Worm (Caenorhabditis elegans) whole organism, young adult: ENCODE measurements around the gene K08F11.1.

Experiments used
- B0035.1 ChIP-seq: sonication (generic microtip); optimal IDR thresholded peaks from 2 replicates; lab custom pipeline; 2016; ENCODE audit warnings: missing genetic modification characterization, mild to moderate bottlenecking, missing compliant biosample characterization, missing genotype, missing genetic modification reagents
- D2030.7 ChIP-seq: fragments of 200-800 bp; sonication (Bioruptor generic); IDR thresholded peaks from 2 replicates; pipeline ENCODE4 v1.3.6; 2022; ENCODE audit warnings: missing genetic modification reagents, missing genetic modification characterization, missing compliant biosample characterization
- F10E7.11 ChIP-seq: sonication (generic microtip); optimal IDR thresholded peaks from 2 replicates; lab custom pipeline; 2017; ENCODE audit warnings: mild to moderate bottlenecking, missing genetic modification characterization, moderate library complexity, missing compliant biosample characterization
- F22D6.2 ChIP-seq: sonication (generic microtip); optimal IDR thresholded peaks from 2 replicates; lab custom pipeline; 2016; ENCODE audit warnings: mild to moderate bottlenecking, missing genetic modification characterization, missing compliant biosample characterization
- K11D2.4 ChIP-seq: fragments of 200-800 bp; sonication (Bioruptor generic); IDR thresholded peaks from 2 replicates; pipeline ENCODE4 v1.3.6; 2022; ENCODE audit warnings: missing genetic modification reagents, missing genetic modification characterization, missing compliant biosample characterization
- Y53G8AR.9 ChIP-seq: fragments of 200-800 bp; sonication (Bioruptor generic); conservative IDR thresholded peaks from 2 replicates; pipeline ENCODE4 v1.3.6; 2022; ENCODE audit warnings: missing genetic modification reagents, missing genetic modification characterization, missing compliant biosample characterization
- Y56A3A.18 ChIP-seq: fragments of 200-800 bp; sonication (Bioruptor generic); IDR thresholded peaks from 2 replicates; pipeline ENCODE4 v1.3.6; 2022; ENCODE audit warnings: missing genetic modification reagents, missing genetic modification characterization, missing compliant biosample characterization
- aptf-3 ChIP-seq: fragments of 200-800 bp; sonication (Bioruptor generic); IDR thresholded peaks from 2 replicates; pipeline ENCODE4 v1.3.6; 2022; ENCODE audit warnings: missing genetic modification characterization, missing compliant biosample characterization
- bed-2 ChIP-seq: fragments of 200-800 bp; sonication (Bioruptor generic); IDR thresholded peaks from 2 replicates; pipeline ENCODE4 v1.3.6; 2022; ENCODE audit warnings: missing genetic modification reagents, missing genetic modification characterization, missing compliant biosample characterization
- ccch-3 ChIP-seq: fragments of 200-800 bp; sonication (Bioruptor generic); optimal IDR thresholded peaks from 2 replicates; lab custom pipeline; 2018; ENCODE audit warnings: mild to moderate bottlenecking, missing genetic modification characterization, missing compliant biosample characterization
- cebp-1 ChIP-seq, 2 experiments: fragments of 200-800 bp in 1 of 2; sonication (Bioruptor generic) in 1 of 2; sonication (generic microtip) in 1 of 2; IDR thresholded peaks in 1 of 2; optimal IDR thresholded peaks in 1 of 2; 2 replicates each; pipeline versions ENCODE4 v1.3.6 to Lab custom; 2017 to 2022; ENCODE audit warnings: missing compliant biosample characterization in 2 of 2, missing genetic modification characterization in 2 of 2, mild to moderate bottlenecking in 1 of 2, missing genetic modification reagents in 1 of 2, moderate library complexity in 1 of 2
- die-1 ChIP-seq: sonication (generic microtip); optimal IDR thresholded peaks from 2 replicates; lab custom pipeline; 2016; ENCODE audit warnings: missing genotype, mild to moderate bottlenecking, missing genetic modification characterization, missing compliant biosample characterization
- dox-1 ChIP-seq: fragments of 200-800 bp; sonication (Bioruptor generic); IDR thresholded peaks from 2 replicates; pipeline ENCODE4 v1.3.6; 2022; ENCODE audit warnings: missing genetic modification reagents, missing genetic modification characterization, missing compliant biosample characterization
- dpff-1 ChIP-seq: sonication (generic microtip); optimal IDR thresholded peaks from 2 replicates; lab custom pipeline; 2017; ENCODE audit warnings: mild to moderate bottlenecking, missing genetic modification characterization, missing compliant biosample characterization
- efl-1 ChIP-seq: fragments of 150-350 bp; optimal IDR thresholded peaks from 2 replicates; lab custom pipeline; 2014; ENCODE audit warnings: missing biosample characterization, missing genetic modification reagents, missing genetic modification characterization
- gei-17 ChIP-seq: fragments of 200-800 bp; sonication (Bioruptor generic); optimal IDR thresholded peaks from 2 replicates; lab custom pipeline; 2018; ENCODE audit warnings: mild to moderate bottlenecking, missing genetic modification characterization, missing compliant biosample characterization
- him-1 ChIP-seq: sonication (generic microtip); optimal IDR thresholded peaks from 2 replicates; lab custom pipeline; 2016; ENCODE audit warnings: missing genotype, missing genetic modification reagents, missing genetic modification characterization, missing compliant biosample characterization
- hmg-1.2 ChIP-seq: fragments of 200-800 bp; sonication (Bioruptor generic); IDR thresholded peaks from 2 replicates; pipeline ENCODE4 v1.3.6; 2022; ENCODE audit warnings: missing genetic modification reagents, missing genetic modification characterization, missing compliant biosample characterization
- hmg-20 ChIP-seq: fragments of 200-800 bp; sonication (Bioruptor generic); IDR thresholded peaks from 2 replicates; pipeline ENCODE4 v1.3.6; 2022; ENCODE audit warnings: missing genetic modification reagents, missing genetic modification characterization, missing compliant biosample characterization
- let-526 ChIP-seq: fragments of 200-800 bp; sonication (Bioruptor generic); IDR thresholded peaks from 2 replicates; pipeline ENCODE4 v1.3.6; 2022; ENCODE audit warnings: missing genetic modification reagents, missing genetic modification characterization, missing compliant biosample characterization
- lin-26 ChIP-seq: fragments of 200-800 bp; sonication (Bioruptor generic); IDR thresholded peaks from 2 replicates; pipeline ENCODE4 v1.3.6; 2022; ENCODE audit warnings: missing genetic modification reagents, missing genetic modification characterization, missing compliant biosample characterization
- lin-35 ChIP-seq, 3 experiments: fragments of 150-350 bp in 2 of 3; sonication (generic microtip) in 1 of 3; optimal IDR thresholded peaks; 2 replicates each; lab custom pipeline; 2014 to 2018; ENCODE audit warnings: missing biosample characterization in 3 of 3, missing genetic modification characterization in 3 of 3, missing genetic modification reagents in 3 of 3
- lin-54 ChIP-seq: fragments of 200-800 bp; sonication (Bioruptor generic); optimal IDR thresholded peaks from 2 replicates; lab custom pipeline; 2018; ENCODE audit warnings: mild to moderate bottlenecking, missing genetic modification characterization, missing compliant biosample characterization
- mcd-1 ChIP-seq: fragments of 200-800 bp; sonication (Bioruptor generic); IDR thresholded peaks from 2 replicates; pipeline ENCODE4 v1.3.6; 2022; ENCODE audit warnings: missing genetic modification reagents, missing genetic modification characterization, missing compliant biosample characterization
- mxl-1 ChIP-seq: sonication (generic microtip); optimal IDR thresholded peaks from 2 replicates; lab custom pipeline; 2016; ENCODE audit warnings: missing genetic modification characterization, missing compliant biosample characterization
- nfya-1 ChIP-seq: sonication (generic microtip); optimal IDR thresholded peaks from 2 replicates; lab custom pipeline; 2017; ENCODE audit warnings: antibody characterized with exemption, missing compliant biosample characterization, missing genetic modification characterization, borderline replicate concordance; ENCODE audit not compliant: insufficient read depth
- nfya-2 ChIP-seq: fragments of 200-800 bp; sonication (Bioruptor generic); IDR thresholded peaks from 2 replicates; pipeline ENCODE4 v1.3.6; 2022; ENCODE audit warnings: missing genetic modification reagents, missing genetic modification characterization, missing compliant biosample characterization
- nhr-120 ChIP-seq: fragments of 200-800 bp; sonication (Bioruptor generic); IDR thresholded peaks from 2 replicates; pipeline ENCODE4 v1.3.6; 2022; ENCODE audit warnings: missing genetic modification characterization, missing compliant biosample characterization
- nhr-179 ChIP-seq: sonication (generic microtip); optimal IDR thresholded peaks from 2 replicates; lab custom pipeline; 2016; ENCODE audit warnings: mild to moderate bottlenecking, missing genetic modification characterization, missing compliant biosample characterization
- nhr-27 ChIP-seq: fragments of 200-800 bp; sonication (Bioruptor generic); optimal IDR thresholded peaks from 2 replicates; lab custom pipeline; 2018; ENCODE audit warnings: mild to moderate bottlenecking, missing genetic modification characterization, moderate library complexity, missing compliant biosample characterization
- nhr-80 ChIP-seq: sonication (generic microtip); optimal IDR thresholded peaks from 2 replicates; lab custom pipeline; 2016; ENCODE audit warnings: missing genetic modification characterization, missing compliant biosample characterization
- nhr-90 ChIP-seq: sonication (generic microtip); optimal IDR thresholded peaks from 2 replicates; lab custom pipeline; 2016; ENCODE audit warnings: missing genotype, mild to moderate bottlenecking, missing genetic modification characterization, missing compliant biosample characterization
- pbrm-1 ChIP-seq: fragments of 200-800 bp; sonication (Bioruptor generic); IDR thresholded peaks from 2 replicates; pipeline ENCODE4 v1.3.6; 2022; ENCODE audit warnings: missing genetic modification reagents, missing genetic modification characterization, missing compliant biosample characterization
- rcor-1 ChIP-seq: fragments of 200-800 bp; sonication (Bioruptor generic); IDR thresholded peaks from 2 replicates; pipeline ENCODE4 v1.3.6; 2022; ENCODE audit warnings: missing genetic modification reagents, missing genetic modification characterization, missing compliant biosample characterization
- snpc-4 ChIP-seq, 5 experiments: fragments of 150-350 bp in 1 of 5; sonication (generic microtip) in 4 of 5; optimal IDR thresholded peaks; 2 replicates each; lab custom pipeline; 2014 to 2018; ENCODE audit warnings: missing genetic modification characterization in 5 of 5, missing biosample characterization in 3 of 5, antibody characterized with exemption in 2 of 5, mild to moderate bottlenecking in 2 of 5, missing compliant biosample characterization in 2 of 5, missing genotype in 2 of 5, moderate library complexity in 2 of 5, missing genetic modification reagents in 1 of 5
- tbp1 ChIP-seq: fragments of 200-800 bp; sonication (Bioruptor generic); optimal IDR thresholded peaks from 2 replicates; lab custom pipeline; 2018; ENCODE audit warnings: mild to moderate bottlenecking, missing genetic modification characterization, missing compliant biosample characterization
- tlf-1 ChIP-seq: fragments of 200-800 bp; sonication (Bioruptor generic); optimal IDR thresholded peaks from 2 replicates; lab custom pipeline; 2018; ENCODE audit warnings: mild to moderate bottlenecking, missing genetic modification characterization, missing compliant biosample characterization
- unc-62 ChIP-seq: fragments of 150-350 bp; optimal IDR thresholded peaks from 2 replicates; lab custom pipeline; 2014; ENCODE audit warnings: missing biosample characterization, missing genetic modification reagents, missing genetic modification characterization
- xnd-1 ChIP-seq: sonication (generic microtip); optimal IDR thresholded peaks from 2 replicates; lab custom pipeline; 2016; ENCODE audit warnings: missing genotype, missing genetic modification reagents, missing genetic modification characterization, missing compliant biosample characterization
- ztf-18 ChIP-seq: sonication (generic microtip); optimal IDR thresholded peaks from 2 replicates; lab custom pipeline; 2016; ENCODE audit warnings: missing genotype, mild to moderate bottlenecking, missing genetic modification characterization, missing compliant biosample characterization
- ztf-22 ChIP-seq: fragments of 200-800 bp; sonication (Bioruptor generic); optimal IDR thresholded peaks from 2 replicates; lab custom pipeline; 2018; ENCODE audit warnings: mild to moderate bottlenecking, missing genetic modification characterization, moderate library complexity, missing compliant biosample characterization
- ztf-26 ChIP-seq: sonication (generic microtip); optimal IDR thresholded peaks from 2 replicates; lab custom pipeline; 2017; ENCODE audit warnings: missing genetic modification characterization, missing compliant biosample characterization
- ztf-28 ChIP-seq: fragments of 200-800 bp; sonication (Bioruptor generic); IDR thresholded peaks from 2 replicates; pipeline ENCODE4 v1.3.6; 2022; ENCODE audit warnings: missing genetic modification reagents, missing genetic modification characterization, missing compliant biosample characterization
- ztf-6 ChIP-seq: fragments of 200-800 bp; sonication (Bioruptor generic); IDR thresholded peaks from 2 replicates; pipeline ENCODE4 v1.3.6; 2022; ENCODE audit warnings: missing genetic modification reagents, missing genetic modification characterization, missing compliant biosample characterization

K08F11.1 gene

ce11 chrIV:4692463-4692862 lies 32.2 kb upstream of the K08F11.1 start, which contains the start of gene spe-51:
Gene spe-51 (plus strand): TSS chrIV:4692763.
- TF ChIP-seq ztf-18 (tag; lab: Kevin White, UChicago) (no peak), hmg-1.2 (GFP tag; lab: Robert Waterston, UW) (no peak), ztf-28 (GFP tag; lab: Robert Waterston, UW) (no peak), die-1 (tag; lab: Kevin White, UChicago) (no peak), lin-26 (GFP tag; lab: Robert Waterston, UW) (no peak), mxl-1 (tag; lab: Kevin White, UChicago) (no peak), unc-62 (GFP tag; lab: Kevin White, UChicago) (no peak), Y53G8AR.9 (no peak), lin-35 (GFP tag; optimal IDR thresholded peaks at IDR 0.05; lab: Kevin White, UChicago) (no peak)

- no peak for TF ChIP-seq nfya-2
- TF ChIP-seq lin-54 (GFP tag; lab: Kevin White, UChicago) = no peak
- no peak for TF ChIP-seq nhr-179
- TF ChIP-seq tlf-1 (GFP tag; lab: Kevin White, UChicago) = no peak
- TF ChIP-seq K11D2.4 (GFP tag; lab: Robert Waterston, UW) = no peak
- no peak for TF ChIP-seq mxl-1 (tag; lab: Kevin White, UChicago)
- no peak for TF ChIP-seq F10E7.11 (tag; lab: Kevin White, UChicago)
- no peak for TF ChIP-seq tbp1 (GFP tag; lab: Kevin White, UChicago)
- TF ChIP-seq ccch-3 (GFP tag; lab: Kevin White, UChicago) = no peak
- TF ChIP-seq efl-1 (GFP tag; lab: Kevin White, UChicago) = no peak
- no peak for TF ChIP-seq bed-2
- TF ChIP-seq lin-26 (GFP tag; lab: Robert Waterston, UW) = no peak
- TF ChIP-seq Y56A3A.18 (GFP tag; lab: Robert Waterston, UW) = no peak
- TF ChIP-seq him-1 (tag; lab: Kevin White, UChicago) = no peak
- TF ChIP-seq xnd-1 (tag; lab: Kevin White, UChicago) = no peak
- no peak for TF ChIP-seq Y53G8AR.9
- TF ChIP-seq hmg-20 = no peak
Observed at ce11 chrIV:4703911-4704310, 20.8 kb upstream of the K08F11.1 start, which contains the start of gene ogdh-1. Gene ogdh-1 (minus strand): TSS chrIV:4704011.

- TF ChIP-seq pbrm-1 (GFP tag; lab: Robert Waterston, UW) (peak; percentile 52), rcor-1 (peak; percentile 58; the same call in 1 of the 2 replicates), him-1 (tag; lab: Kevin White, UChicago) (no peak), nhr-120 (GFP tag; lab: Robert Waterston, UW) (no peak), dox-1 (peak; percentile 83; the same call in 1 of the 2 replicates), dpff-1 (tag; lab: Kevin White, UChicago) (no peak), efl-1 (GFP tag; lab: Kevin White, UChicago) (no peak), B0035.1 (tag; lab: Kevin White, UChicago) (no peak), hmg-1.2 (GFP tag; lab: Robert Waterston, UW) (peak; percentile 48; the same call in 1 of the 2 replicates), nhr-90 (tag; lab: Kevin White, UChicago) (peak; percentile 51), mcd-1 (peak; percentile 65), F10E7.11 (tag; lab: Kevin White, UChicago) (no peak), lin-54 (GFP tag; lab: Kevin White, UChicago) (peak; percentile 43), snpc-4 (GFP tag; optimal IDR thresholded peaks at IDR 0.05; lab: Kevin White, UChicago) (no peak), snpc-4 (tag; optimal IDR thresholded peaks at IDR 0.05; lab: Kevin White, UChicago) (peak in 1 of 4 experiments; percentile 25), nfya-1 (no peak), gei-17 (no peak), nhr-80 (tag; lab: Kevin White, UChicago) (peak; percentile 99), nhr-27 (tag; lab: Kevin White, UChicago) (no peak), ztf-6 (GFP tag; lab: Robert Waterston, UW) (no peak), ztf-26 (tag; lab: Kevin White, UChicago) (peak; percentile 15), cebp-1 (GFP tag; IDR thresholded peaks at IDR 0.05; lab: Robert Waterston, UW) (peak; percentile 82), cebp-1 (tag; optimal IDR thresholded peaks at IDR 0.05; lab: Kevin White, UChicago) (peak; percentile 96), aptf-3 (GFP tag; lab: Robert Waterston, UW) (no peak), let-526 (GFP tag; lab: Robert Waterston, UW) (0 out of 2 replicates have a peak, but pooled peaks have one; percentile 47), D2030.7 (GFP tag; lab: Robert Waterston, UW) (no peak), F22D6.2 (tag; lab: Kevin White, UChicago) (no peak), ztf-22 (GFP tag; lab: Kevin White, UChicago) (no peak)
Observed at ce11 chrIV:4705182-4705581, 19.5 kb upstream of the K08F11.1 start.
